Worm (Caenorhabditis elegans) whole organism, mixed stage, embryonic: Measurements from ENCODE around the gene F27E5.5.

Source experiments
- ceh-43 ChIP-seq: fragments of 200-800 bp; sonication (Bioruptor generic); optimal IDR thresholded peaks from 2 replicates; lab custom pipeline; 2018; ENCODE audit warnings: mild to moderate bottlenecking, missing genetic modification characterization, moderate library complexity, missing compliant biosample characterization
- elt-1 ChIP-seq: sonication (generic microtip); optimal IDR thresholded peaks from 2 replicates; lab custom pipeline; 2017; ENCODE audit warnings: missing genetic modification characterization, mild to moderate bottlenecking, missing compliant biosample characterization, antibody characterized with exemption, moderate library complexity, borderline replicate concordance; ENCODE audit not compliant: insufficient read depth
- elt-3 ChIP-seq: fragments of 150-350 bp; optimal IDR thresholded peaks from 2 replicates; lab custom pipeline; 2014; ENCODE audit warnings: missing biosample characterization, missing genetic modification characterization
- lin-13 ChIP-seq: fragments of 150-350 bp; optimal IDR thresholded peaks from 2 replicates; lab custom pipeline; 2014; ENCODE audit warnings: missing biosample characterization, missing genetic modification characterization
- lsy-2 ChIP-seq: fragments of 150-350 bp; optimal IDR thresholded peaks from 2 replicates; lab custom pipeline; 2014; ENCODE audit warnings: missing biosample characterization, missing genetic modification characterization
- mep-1 ChIP-seq: fragments of 150-350 bp; optimal IDR thresholded peaks from 2 replicates; lab custom pipeline; 2017; ENCODE audit warnings: missing biosample characterization, missing genetic modification reagents, missing genetic modification characterization, inconsistent platforms
- nhr-12 ChIP-seq: fragments of 150-350 bp; optimal IDR thresholded peaks from 2 replicates; lab custom pipeline; 2014; ENCODE audit warnings: missing biosample characterization, missing genetic modification characterization
- nhr-237 ChIP-seq: fragments of 150-350 bp; optimal IDR thresholded peaks from 2 replicates; lab custom pipeline; 2014; ENCODE audit warnings: missing biosample characterization, missing genetic modification characterization
- nhr-28 ChIP-seq: fragments of 150-350 bp; optimal IDR thresholded peaks from 2 replicates; lab custom pipeline; 2014; ENCODE audit warnings: missing biosample characterization, missing genetic modification characterization
- nhr-76 ChIP-seq: sonication (generic microtip); optimal IDR thresholded peaks from 2 replicates; lab custom pipeline; 2017; ENCODE audit warnings: missing biosample characterization, missing genetic modification characterization
- pha-4 ChIP-seq: fragments of 150-350 bp; optimal IDR thresholded peaks from 2 replicates; lab custom pipeline; 2018; ENCODE audit warnings: missing biosample characterization, missing genetic modification reagents, missing genetic modification characterization
- tbx-8 ChIP-seq: fragments of 200-800 bp; sonication (Bioruptor generic); optimal IDR thresholded peaks from 2 replicates; lab custom pipeline; 2018; ENCODE audit warnings: mild to moderate bottlenecking, missing genetic modification characterization, moderate library complexity, missing compliant biosample characterization

DNA sequence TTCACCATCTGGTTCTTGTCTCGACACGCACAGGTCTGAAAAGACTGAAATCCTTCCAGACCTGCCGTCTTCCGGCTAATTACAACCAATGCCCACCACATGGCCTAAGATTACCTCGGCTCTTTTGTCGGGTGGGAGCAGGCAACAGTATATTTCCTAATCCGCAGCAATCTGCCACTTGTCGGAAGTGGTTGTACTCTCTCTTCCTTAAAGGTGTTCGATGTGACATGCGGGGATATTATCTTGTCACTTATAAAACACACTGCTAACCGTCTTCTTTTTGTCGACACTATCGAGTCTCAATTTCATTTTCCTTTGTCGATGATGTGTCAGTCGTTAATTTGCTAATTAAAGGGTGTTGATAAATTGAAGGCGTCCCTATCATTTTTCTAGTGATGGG, 12.4 kb upstream of the F27E5.5 start, which contains the start of gene F27E5.3:
- TF ChIP-seq elt-1 (tag; lab: Kevin White, UChicago) (no peak), nhr-28 (tag; lab: Kevin White, UChicago) (no peak), lsy-2 (no peak), tbx-8 (GFP tag; lab: Kevin White, UChicago) (no peak), nhr-12 (no peak), ceh-43 (GFP tag; lab: Kevin White, UChicago) (no peak), nhr-76 (no peak), pha-4 (tag; lab: Kevin White, UChicago) (no peak), mep-1 (tag; lab: Kevin White, UChicago) (no peak), lin-13 (no peak), elt-3 (tag; lab: Kevin White, UChicago) (no peak), nhr-237 (tag; lab: Kevin White, UChicago) (no peak)
